Worm (Caenorhabditis elegans): ENCODE results near the gene C01G5.3.

C01G5.3 gene

DNA sequence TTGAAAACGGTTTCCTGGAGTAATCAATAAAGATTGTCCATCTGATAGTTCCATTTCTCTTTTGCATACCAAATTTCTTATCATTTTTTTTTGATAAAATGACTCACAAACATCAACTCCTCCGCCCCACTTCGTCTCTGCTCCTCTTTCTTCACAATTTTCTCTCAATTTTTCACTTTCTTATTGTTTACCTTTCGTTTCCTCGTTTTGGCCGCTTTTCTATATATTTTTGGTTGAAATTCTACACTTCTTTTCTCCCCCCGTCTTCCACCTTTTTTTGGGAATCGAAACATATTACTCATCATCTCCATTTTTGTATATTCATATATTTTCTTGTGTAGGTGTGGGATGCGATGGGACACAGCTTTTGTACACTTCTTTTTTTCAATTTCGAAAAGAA is 33.3 kb upstream of the C01G5.3 start (continued):
- TF ChIP-seq nhr-43 (tag; optimal IDR thresholded peaks at IDR 0.05; ENCODE audit: poor library complexity, severe bottlenecking) (no peak), ama-1 (optimal IDR thresholded peaks at IDR 0.05) (no peak)

DNA sequence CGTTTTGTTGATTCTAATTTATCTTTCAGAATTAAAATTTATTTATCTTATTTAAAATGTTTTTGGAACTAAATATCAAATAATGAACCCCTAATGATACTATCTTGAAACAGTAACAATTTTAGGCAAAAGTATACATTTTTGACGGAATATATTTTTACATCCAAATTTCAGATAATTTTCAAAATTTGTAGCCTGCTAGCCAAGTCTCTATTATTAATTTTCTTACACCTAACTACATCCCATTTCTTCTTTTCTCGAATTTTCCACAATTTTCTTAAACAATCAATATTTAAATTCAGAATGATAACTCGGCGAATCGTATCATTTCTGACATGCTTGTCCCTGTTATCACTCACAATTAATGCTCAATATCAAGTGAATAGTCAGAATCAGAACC is 29.6 kb upstream of the C01G5.3 start, which contains the start of gene pqn-89:
Gene pqn-89 (plus strand): TSS at position 301 of the 400 bp plus-strand sequence.
- TF ChIP-seq ceh-16 (tag; optimal IDR thresholded peaks at IDR 0.05): no peak
- TF ChIP-seq elt-2 (tag; optimal IDR thresholded peaks at IDR 0.05): peak; percentile 36

DNA sequence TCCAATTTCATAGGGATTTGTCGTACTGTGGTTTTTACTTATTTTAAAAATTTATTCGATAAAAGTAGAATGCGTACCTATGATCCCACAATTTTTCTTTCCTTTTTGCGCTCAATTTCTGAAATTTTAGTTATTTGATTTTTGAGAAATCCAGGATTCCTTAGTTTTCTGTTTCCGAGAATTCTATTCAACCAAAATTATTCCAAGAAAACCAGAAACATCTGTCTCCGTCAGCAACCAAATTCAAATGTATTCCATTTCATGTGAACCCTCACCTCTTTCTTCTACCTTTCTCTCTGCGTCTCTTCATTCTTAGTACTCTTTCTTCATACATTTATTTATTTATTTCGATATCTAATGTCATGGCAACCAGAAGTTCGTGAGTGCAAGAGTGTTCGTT is 24.2 kb upstream of the C01G5.3 start:
- TF ChIP-seq nhr-12 (tag; optimal IDR thresholded peaks at IDR 0.05) (no peak), lin-15B (tag; optimal IDR thresholded peaks at IDR 0.05) (no peak), pqm-1 (tag; optimal IDR thresholded peaks at IDR 0.05) (no peak), jun-1 (tag; optimal IDR thresholded peaks at IDR 0.05) (no peak), snpc-4 (tag; optimal IDR thresholded peaks at IDR 0.05) (no peak), zag-1 (tag; optimal IDR thresholded peaks at IDR 0.05) (no peak), nhr-76 (tag; optimal IDR thresholded peaks at IDR 0.05) (no peak), egl-5 (tag; optimal IDR thresholded peaks at IDR 0.05) (no peak), nhr-11 (tag; optimal IDR thresholded peaks at IDR 0.05) (no peak), ztf-4 (tag; optimal IDR thresholded peaks at IDR 0.05) (no peak), unc-62 (GFP tag; optimal IDR thresholded peaks at IDR 0.05) (no peak), nhr-77 (tag; optimal IDR thresholded peaks at IDR 0.05) (no peak), ceh-16 (tag; optimal IDR thresholded peaks at IDR 0.05) (no peak), egl-27 (tag; optimal IDR thresholded peaks at IDR 0.05) (no peak), lsy-12 (tag; optimal IDR thresholded peaks at IDR 0.05) (no peak), ceh-28 (tag; optimal IDR thresholded peaks at IDR 0.05) (no peak), eor-1 (tag; optimal IDR thresholded peaks at IDR 0.05) (no peak), ztf-11 (tag; optimal IDR thresholded peaks at IDR 0.05) (no peak), nhr-23 (tag; optimal IDR thresholded peaks at IDR 0.05) (no peak), fkh-2 (tag; optimal IDR thresholded peaks at IDR 0.05) (no peak)

DNA sequence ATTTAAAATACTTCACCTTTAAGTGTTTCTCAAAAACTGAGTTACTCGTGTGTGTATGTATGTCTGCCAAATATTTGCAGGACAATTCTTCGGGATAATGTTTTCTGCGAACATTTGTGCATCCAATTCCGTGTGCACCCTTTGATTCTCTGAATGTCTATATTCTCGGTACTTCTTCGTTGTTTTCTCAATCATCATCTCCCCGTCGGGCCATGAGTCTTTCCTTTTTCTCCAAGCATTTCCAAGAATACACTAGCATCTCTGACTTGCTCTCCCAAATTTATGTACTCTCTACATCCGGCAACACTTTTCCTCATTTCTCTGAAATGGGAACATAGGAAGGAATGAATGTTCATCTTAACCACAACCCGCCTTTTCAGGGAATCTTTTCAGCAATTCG is 21.3 kb upstream of the C01G5.3 start:
- TF ChIP-seq elt-2 (tag; optimal IDR thresholded peaks at IDR 0.05) (no peak), nfya-1 (tag; optimal IDR thresholded peaks at IDR 0.05; ENCODE audit: insufficient read depth) (peak; percentile 44), fkh-10 (GFP tag; optimal IDR thresholded peaks at IDR 0.05) (no peak), tbx-2 (tag; optimal IDR thresholded peaks at IDR 0.05) (peak; percentile 67), elt-1 (tag; optimal IDR thresholded peaks at IDR 0.05) (no peak), nhr-67 (tag; optimal IDR thresholded peaks at IDR 0.05) (no peak), fos-1 (tag; optimal IDR thresholded peaks at IDR 0.05) (no peak), snpc-4 (tag; optimal IDR thresholded peaks at IDR 0.05) (peak; percentile 13), nhr-43 (tag; optimal IDR thresholded peaks at IDR 0.05; ENCODE audit: poor library complexity, severe bottlenecking) (no peak), nhr-12 (tag; optimal IDR thresholded peaks at IDR 0.05) (no peak), lin-39 (tag; optimal IDR thresholded peaks at IDR 0.05) (peak; percentile 13), egl-27 (tag; optimal IDR thresholded peaks at IDR 0.05) (no peak), skn-1 (tag; optimal IDR thresholded peaks at IDR 0.05) (no peak), mml-1 (tag; optimal IDR thresholded peaks at IDR 0.05) (no peak), nhr-11 (tag; optimal IDR thresholded peaks at IDR 0.05) (peak; percentile 81)

DNA sequence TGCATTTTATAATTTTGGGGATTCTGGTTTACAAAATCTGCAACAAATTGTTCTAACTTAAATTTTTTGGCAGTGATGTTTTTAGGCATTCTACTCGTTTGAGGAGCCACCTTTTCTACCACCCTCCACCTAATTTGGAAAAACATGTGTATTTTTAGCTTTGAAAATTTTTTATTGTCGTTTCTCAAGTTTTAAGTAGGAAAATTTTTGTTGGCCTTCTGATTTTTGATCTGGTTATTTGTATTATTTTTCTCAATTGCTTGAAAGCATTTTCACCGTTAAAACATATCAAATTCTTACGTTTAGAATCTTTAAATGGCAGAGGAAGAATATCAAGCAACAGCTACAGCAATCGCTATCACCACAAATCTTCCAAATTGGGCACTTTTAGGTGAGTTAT is 18.1 kb upstream of the C01G5.3 start, which contains the start of gene C01G5.7:
Gene C01G5.7 (plus strand): TSS at position 301 of the 400 bp plus-strand sequence.
- TF ChIP-seq lsy-12 (tag; optimal IDR thresholded peaks at IDR 0.05) (no peak), fkh-10 (GFP tag; optimal IDR thresholded peaks at IDR 0.05) (no peak)

DNA sequence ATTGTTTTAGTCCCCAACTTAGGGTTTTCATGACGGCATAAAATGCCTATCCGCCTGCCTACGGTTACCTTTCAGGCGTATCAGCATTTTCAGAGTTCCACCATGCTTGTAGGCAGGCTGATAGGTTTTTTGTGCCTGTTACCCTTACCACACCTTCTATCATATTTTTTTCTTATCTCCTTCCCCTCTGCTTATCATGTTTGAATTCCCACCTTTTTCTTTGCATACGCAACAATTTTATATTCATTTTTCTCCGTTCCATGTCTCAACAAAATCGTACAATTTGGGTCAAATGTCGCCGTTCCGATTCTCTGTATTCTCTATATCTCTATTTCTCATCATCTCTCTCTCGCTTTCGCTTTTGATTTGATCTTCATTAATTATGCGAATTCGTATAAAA is 16.4 kb upstream of the C01G5.3 start, which contains the start of gene C01G5.9:
Gene C01G5.9 (plus strand): TSS at position 301 of the 400 bp plus-strand sequence.
- TF ChIP-seq eor-1 (tag; optimal IDR thresholded peaks at IDR 0.05): no peak
- no peak for TF ChIP-seq elt-3 (tag; optimal IDR thresholded peaks at IDR 0.05)
- no peak for TF ChIP-seq jun-1 (tag; optimal IDR thresholded peaks at IDR 0.05)
- peak; percentile 37 for TF ChIP-seq nhr-23 (tag; optimal IDR thresholded peaks at IDR 0.05)
- no peak for TF ChIP-seq ceh-82 (tag; optimal IDR thresholded peaks at IDR 0.05)
- peak; percentile 31 for TF ChIP-seq elt-2 (tag; optimal IDR thresholded peaks at IDR 0.05)

All from whole organism, L3 larva.